Fruit fly (Drosophila melanogaster) whole organism, prepupa: ENCODE results near the gene CG14907.

Source experiments
- CG1621 ChIP-seq: fragments of 200-800 bp; sonication (Bioruptor generic); optimal IDR thresholded peaks from 3 replicates; lab custom pipeline; 2018; ENCODE audit warnings: missing biosample characterization, mild to moderate bottlenecking, missing genetic modification characterization
- CG6276 ChIP-seq: fragments of 200-800 bp; sonication (Bioruptor generic); optimal IDR thresholded peaks from 2 replicates; lab custom pipeline; 2017; ENCODE audit warnings: missing biosample characterization, mild to moderate bottlenecking, missing genetic modification characterization
- acj6 ChIP-seq: fragments of 200-800 bp; sonication (Bioruptor generic); optimal IDR thresholded peaks from 3 replicates; lab custom pipeline; 2016; ENCODE audit warnings: missing biosample characterization, missing genetic modification characterization
- topi ChIP-seq: fragments of 200-800 bp; sonication (Bioruptor generic); optimal IDR thresholded peaks from 3 replicates; lab custom pipeline; 2016; ENCODE audit warnings: missing biosample characterization, missing genetic modification characterization

DNA sequence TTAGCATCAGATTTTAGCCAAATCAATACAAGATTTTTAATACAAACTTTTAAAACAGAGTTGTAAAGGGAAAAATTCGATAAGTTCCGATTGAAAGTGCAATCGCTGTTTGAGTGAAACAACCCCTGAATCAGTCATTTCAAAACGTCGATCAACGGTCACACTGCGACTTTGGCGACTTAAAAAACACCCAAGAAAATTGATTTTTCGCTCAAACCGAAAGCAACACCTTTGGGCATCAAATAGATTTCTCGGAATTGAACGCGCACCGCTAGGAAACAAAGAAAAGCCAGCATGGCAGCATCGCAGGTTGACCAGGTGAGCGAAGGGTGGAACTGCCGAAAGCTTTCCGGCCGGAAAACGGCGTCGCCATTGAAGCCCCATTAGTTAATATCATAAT, 8.5 kb downstream of the CG14907 start, which contains the start of gene Arl6IP1:
- TF ChIP-seq CG1621 (tag; lab: Kevin White, UChicago) (no peak), CG6276 (GFP tag; lab: Kevin White, UChicago) (no peak), acj6 (GFP tag; lab: Kevin White, UChicago) (no peak), topi (GFP tag; lab: Kevin White, UChicago) (no peak)
